Fruit fly (Drosophila melanogaster): ENCODE data around the gene Plp.
A peak's percentile ranks its signal among the peaks of the same experiment; 100 is the strongest.

Gene Plp

DNA sequence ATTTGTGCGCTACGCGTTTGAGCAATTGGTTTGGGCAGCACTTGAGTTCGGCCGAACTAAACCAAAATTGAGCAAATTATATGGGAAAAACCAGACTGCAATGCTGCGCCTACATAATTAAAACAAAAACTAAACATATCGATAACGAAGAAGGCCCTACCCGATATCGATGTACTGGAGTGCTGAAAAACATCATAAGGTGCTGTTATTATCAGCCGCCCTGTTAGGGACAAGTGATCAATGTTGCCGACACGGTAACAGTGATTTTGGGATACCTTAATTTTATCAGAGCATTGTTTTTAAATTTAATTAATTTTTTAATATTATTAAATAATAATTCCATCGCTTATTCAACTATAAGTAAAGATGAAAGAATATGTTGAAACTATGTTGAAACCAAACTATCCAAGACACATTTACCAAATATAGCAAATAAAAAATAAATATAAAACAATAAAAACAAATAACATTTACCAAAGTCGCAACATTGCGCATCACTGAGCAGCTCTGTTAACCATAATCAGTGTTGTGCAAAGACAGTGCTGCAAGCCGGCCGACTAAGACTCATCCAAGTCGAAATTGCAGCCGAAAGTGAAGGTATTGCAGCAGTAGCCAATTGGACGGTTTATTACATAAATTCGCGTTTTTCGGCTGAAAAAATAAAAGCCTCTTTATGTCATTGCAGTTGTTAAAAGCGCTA is at the start of gene Plp, which contains the start of the genes sstn and GlyRS:
Gene Plp, minus strand, starts transcription at position 136 of the 700 bp plus-strand sequence.
Gene sstn, minus strand, starts transcription at position 131 of the 700 bp plus-strand sequence.
Gene GlyRS, plus strand, starts transcription at position 554 of the 700 bp plus-strand sequence.
- TF ChIP-seq GATAe (GFP tag; conservative IDR thresholded peaks at IDR 0.05) = no peak
- no peak for TF ChIP-seq Eip74EF (GFP tag; optimal IDR thresholded peaks at IDR 0.05)
- no peak for TF ChIP-seq CG12299 (tag; optimal IDR thresholded peaks at IDR 0.05)
- peak; percentile 68 for TF ChIP-seq Sox100B (GFP tag; optimal IDR thresholded peaks at IDR 0.05)
- TF ChIP-seq CG8924 (tag; optimal IDR thresholded peaks at IDR 0.05) = peak; percentile 29
- peak; percentile 45 for TF ChIP-seq Scr (GFP tag; IDR thresholded peaks at IDR 0.05; ENCODE audit: partially characterized antibody)
- TF ChIP-seq CG7963 (GFP tag; IDR thresholded peaks at IDR 0.05; ENCODE audit: partially characterized antibody) = peak; percentile 39; the same call in 1 of the 3 replicates
- TF ChIP-seq Antp (GFP tag; optimal IDR thresholded peaks at IDR 0.05) = no peak
- TF ChIP-seq CG15479 (GFP tag; optimal IDR thresholded peaks at IDR 0.05) = peak; percentile 90
- TF ChIP-seq Jarid2 (GFP tag; optimal IDR thresholded peaks at IDR 0.05) = peak; percentile 61
- TF ChIP-seq CG9817 (tag; optimal IDR thresholded peaks at IDR 0.05) = peak; percentile 42
- TF ChIP-seq pnt (GFP tag; optimal IDR thresholded peaks at IDR 0.05) = no peak
- TF ChIP-seq Optix (GFP tag; IDR thresholded peaks at IDR 0.05) = no peak
- peak; percentile 51; the same call in 1 of the 2 replicates for TF ChIP-seq vvl (GFP tag; IDR thresholded peaks at IDR 0.05)
- TF ChIP-seq CG7556 (GFP tag; optimal IDR thresholded peaks at IDR 0.05) = peak; percentile 51
- peak; percentile 13; the same call in 1 of the 2 replicates for TF ChIP-seq Adf1 (GFP tag; IDR thresholded peaks at IDR 0.05)
- no peak for TF ChIP-seq maf-S (GFP tag; optimal IDR thresholded peaks at IDR 0.05)
- TF ChIP-seq ATbp (GFP tag; optimal IDR thresholded peaks at IDR 0.05) = no peak
- no peak for TF ChIP-seq dan (GFP tag; IDR thresholded peaks at IDR 0.05)
- TF ChIP-seq CG32532 (GFP tag; IDR thresholded peaks at IDR 0.05) = no peak
- no peak for TF ChIP-seq eve (GFP tag; optimal IDR thresholded peaks at IDR 0.05)
- peak; percentile 18 for TF ChIP-seq ewg (GFP tag; optimal IDR thresholded peaks at IDR 0.05)
- no peak for TF ChIP-seq CG11247 (GFP tag; IDR thresholded peaks at IDR 0.05)
- peak in 1 of 2 experiments; percentile 30 for TF ChIP-seq Hr51 (GFP tag; optimal IDR thresholded peaks at IDR 0.05)
- peak; percentile 5 for TF ChIP-seq Hsf (GFP tag; optimal IDR thresholded peaks at IDR 0.05)
- TF ChIP-seq CG11696 (GFP tag; IDR thresholded peaks at IDR 0.05) = no peak
- no peak for TF ChIP-seq CHES-1-like (GFP tag; optimal IDR thresholded peaks at IDR 0.05)
- TF ChIP-seq unpg (GFP tag; optimal IDR thresholded peaks at IDR 0.05) = peak; percentile 8
- peak; percentile 70 for TF ChIP-seq Med (GFP tag)
- peak; percentile 5 for TF ChIP-seq tin (GFP tag; optimal IDR thresholded peaks at IDR 0.05)
- no peak for TF ChIP-seq CG11398 (GFP tag; optimal IDR thresholded peaks at IDR 0.05)
- TF ChIP-seq CG12391 (tag; optimal IDR thresholded peaks at IDR 0.05) = peak; percentile 65
- TF ChIP-seq CG7839 (tag; optimal IDR thresholded peaks at IDR 0.05) = peak; percentile 57
- no peak for TF ChIP-seq D (optimal IDR thresholded peaks at IDR 0.05)
- TF ChIP-seq D (GFP tag; optimal IDR thresholded peaks at IDR 0.05) = peak; percentile 27
- TF ChIP-seq ham (GFP tag; IDR thresholded peaks at IDR 0.05) = no peak
- TF ChIP-seq D19B (GFP tag; optimal IDR thresholded peaks at IDR 0.05) = no peak
- TF ChIP-seq CG9797 (GFP tag; optimal IDR thresholded peaks at IDR 0.05) = peak; percentile 5
- peak; percentile 47 for TF ChIP-seq CG30403 (GFP tag; optimal IDR thresholded peaks at IDR 0.05)
- TF ChIP-seq otp (GFP tag; IDR thresholded peaks at IDR 0.05) = no peak
- peak; percentile 99 for TF ChIP-seq CG10267 (tag; optimal IDR thresholded peaks at IDR 0.05)
- TF ChIP-seq CG12104 (GFP tag; optimal IDR thresholded peaks at IDR 0.05) = peak; percentile 39
- peak; percentile 61 for TF ChIP-seq CG8290 (GFP tag; optimal IDR thresholded peaks at IDR 0.05)
- TF ChIP-seq CG8290 (tag; optimal IDR thresholded peaks at IDR 0.05) = peak in 1 of 2 experiments; percentile 1
- TF ChIP-seq Hmr (GFP tag; optimal IDR thresholded peaks at IDR 0.05) = peak; percentile 41
- TF ChIP-seq gcm (GFP tag; optimal IDR thresholded peaks at IDR 0.05) = peak; percentile 22
- no peak for TF ChIP-seq CG9215 (GFP tag; IDR thresholded peaks at IDR 0.05)
- 0 out of 2 replicates have a peak, but pooled peaks have one; percentile 20 for TF ChIP-seq ato (GFP tag; IDR thresholded peaks at IDR 0.05; ENCODE audit: partially characterized antibody)
- TF ChIP-seq BEAF-32 (GFP tag; optimal IDR thresholded peaks at IDR 0.05) = peak; percentile 70

Measured in whole organism, embryonic.